Worm (Caenorhabditis elegans): ENCODE data around the gene C46C2.7.
"Not testable (repeated sequence)": the region's sequence is repeated elsewhere in the genome, so short reads cannot be mapped to it uniquely, and the experiment has no call there.

Gene C46C2.7

ce11 chrIV:9194524-9194923 lies at the start of gene C46C2.7:
Gene C46C2.7, plus strand, starts transcription at chrIV:9194824.
- TF ChIP-seq flt-1 (GFP tag; IDR thresholded peaks at IDR 0.05); med-1 (GFP tag; optimal IDR thresholded peaks at IDR 0.05; ENCODE audit: insufficient read depth); cog-1 (tag; optimal IDR thresholded peaks at IDR 0.05): not testable (repeated sequence)

ce11 chrIV:9146111-9146510 lies 48.5 kb upstream of the C46C2.7 start, which contains the start of gene daf-10:
Gene daf-10, minus strand, starts transcription at chrIV:9146211.
- TF ChIP-seq ztf-29 (GFP tag; IDR thresholded peaks at IDR 0.05), result no peak

- TF ChIP-seq ztf-23 (GFP tag; IDR thresholded peaks at IDR 0.05), result no peak
- no peak for TF ChIP-seq ztf-29 (GFP tag; IDR thresholded peaks at IDR 0.05)
- TF ChIP-seq tab-1 (GFP tag; IDR thresholded peaks at IDR 0.05), result no peak
- no peak for TF ChIP-seq klf-2 (GFP tag; conservative IDR thresholded peaks at IDR 0.05)
- TF ChIP-seq med-1 (GFP tag; optimal IDR thresholded peaks at IDR 0.05; ENCODE audit: insufficient read depth), result no peak
- no peak for TF ChIP-seq cog-1 (tag; optimal IDR thresholded peaks at IDR 0.05)
Observed at ce11 chrIV:9146819-9147518, 47.7 kb upstream of the C46C2.7 start, which contains the start of the genes rpb-12 and aly-2. Gene rpb-12, minus strand, starts transcription at chrIV:9146869. Gene aly-2, plus strand, starts transcription at chrIV:9147468.

ce11 chrIV:9150175-9150574 lies 44.4 kb upstream of the C46C2.7 start, which contains the start of gene F23B2.7:
Gene F23B2.7, plus strand, starts transcription at chrIV:9150475.
- TF ChIP-seq klf-2 (GFP tag; conservative IDR thresholded peaks at IDR 0.05), result no peak
- no peak for TF ChIP-seq ztf-29 (GFP tag; IDR thresholded peaks at IDR 0.05)
- TF ChIP-seq flt-1 (GFP tag; IDR thresholded peaks at IDR 0.05), result no peak
- TF ChIP-seq ztf-23 (GFP tag; IDR thresholded peaks at IDR 0.05), result no peak
- no peak for TF ChIP-seq cog-1 (tag; optimal IDR thresholded peaks at IDR 0.05)
- no peak for TF ChIP-seq ref-1 (GFP tag; conservative IDR thresholded peaks at IDR 0.05)
- TF ChIP-seq T22C8.4 (GFP tag; IDR thresholded peaks at IDR 0.05), result no peak
- no peak for TF ChIP-seq tab-1 (GFP tag; IDR thresholded peaks at IDR 0.05)
- TF ChIP-seq med-1 (GFP tag; optimal IDR thresholded peaks at IDR 0.05; ENCODE audit: insufficient read depth), result no peak

- TF ChIP-seq ztf-23 (GFP tag; IDR thresholded peaks at IDR 0.05), result no peak
- no peak for TF ChIP-seq T22C8.4 (GFP tag; IDR thresholded peaks at IDR 0.05)
- TF ChIP-seq ztf-29 (GFP tag; IDR thresholded peaks at IDR 0.05), result no peak
- no peak for TF ChIP-seq flt-1 (GFP tag; IDR thresholded peaks at IDR 0.05)
- no peak for TF ChIP-seq med-1 (GFP tag; optimal IDR thresholded peaks at IDR 0.05; ENCODE audit: insufficient read depth)
- no peak for TF ChIP-seq klf-2 (GFP tag; conservative IDR thresholded peaks at IDR 0.05)
- TF ChIP-seq ref-1 (GFP tag; conservative IDR thresholded peaks at IDR 0.05), result no peak
- TF ChIP-seq cog-1 (tag; optimal IDR thresholded peaks at IDR 0.05), result no peak
- TF ChIP-seq tab-1 (GFP tag; IDR thresholded peaks at IDR 0.05), result no peak
Observed at ce11 chrIV:9154263-9154662, 40.4 kb upstream of the C46C2.7 start, which contains the start of gene F23B2.10. Gene F23B2.10, minus strand, starts transcription at chrIV:9154363.

ce11 chrIV:9158969-9159800 lies 35.4 kb upstream of the C46C2.7 start, which contains the start of gene pcp-3:
Gene pcp-3, minus strand, starts transcription at chrIV:9159019.
- TF ChIP-seq tab-1 (GFP tag; IDR thresholded peaks at IDR 0.05) (no peak), T22C8.4 (GFP tag; IDR thresholded peaks at IDR 0.05) (no peak), ztf-23 (GFP tag; IDR thresholded peaks at IDR 0.05) (no peak), klf-2 (GFP tag; conservative IDR thresholded peaks at IDR 0.05) (no peak), flt-1 (GFP tag; IDR thresholded peaks at IDR 0.05) (no peak), cog-1 (tag; optimal IDR thresholded peaks at IDR 0.05) (no peak), ref-1 (GFP tag; conservative IDR thresholded peaks at IDR 0.05) (no peak), med-1 (GFP tag; optimal IDR thresholded peaks at IDR 0.05; ENCODE audit: insufficient read depth) (no peak), ztf-29 (GFP tag; IDR thresholded peaks at IDR 0.05) (no peak)

ce11 chrIV:9159863-9160262 lies 34.8 kb upstream of the C46C2.7 start:
- no peak for TF ChIP-seq ztf-29 (GFP tag; IDR thresholded peaks at IDR 0.05)

- TF ChIP-seq T22C8.4 (GFP tag; IDR thresholded peaks at IDR 0.05) (no peak), ztf-23 (GFP tag; IDR thresholded peaks at IDR 0.05) (no peak), ztf-29 (GFP tag; IDR thresholded peaks at IDR 0.05) (no peak), klf-2 (GFP tag; conservative IDR thresholded peaks at IDR 0.05) (no peak), cog-1 (tag; optimal IDR thresholded peaks at IDR 0.05) (no peak), ref-1 (GFP tag; conservative IDR thresholded peaks at IDR 0.05) (no peak), med-1 (GFP tag; optimal IDR thresholded peaks at IDR 0.05; ENCODE audit: insufficient read depth) (no peak), flt-1 (GFP tag; IDR thresholded peaks at IDR 0.05) (no peak), tab-1 (GFP tag; IDR thresholded peaks at IDR 0.05) (no peak)
Observed at ce11 chrIV:9165027-9165426, 29.6 kb upstream of the C46C2.7 start, which contains the start of gene pcp-2. Gene pcp-2, minus strand, starts transcription at chrIV:9165127.

- TF ChIP-seq cog-1 (tag; optimal IDR thresholded peaks at IDR 0.05) (no peak), klf-2 (GFP tag; conservative IDR thresholded peaks at IDR 0.05) (no peak), ztf-23 (GFP tag; IDR thresholded peaks at IDR 0.05) (no peak), flt-1 (GFP tag; IDR thresholded peaks at IDR 0.05) (no peak), ref-1 (GFP tag; conservative IDR thresholded peaks at IDR 0.05) (no peak), med-1 (GFP tag; optimal IDR thresholded peaks at IDR 0.05; ENCODE audit: insufficient read depth) (no peak), T22C8.4 (GFP tag; IDR thresholded peaks at IDR 0.05) (no peak), ztf-29 (GFP tag; IDR thresholded peaks at IDR 0.05) (no peak), tab-1 (GFP tag; IDR thresholded peaks at IDR 0.05) (no peak)
Observed at ce11 chrIV:9165681-9166080, 28.9 kb upstream of the C46C2.7 start, which contains the start of gene C07C7.3. Gene C07C7.3, plus strand, starts transcription at chrIV:9166051.

Data from whole organism, midembryonic.